Worm (Caenorhabditis elegans): ENCODE data around the gene mrps-18C.

mrps-18C gene

DNA sequence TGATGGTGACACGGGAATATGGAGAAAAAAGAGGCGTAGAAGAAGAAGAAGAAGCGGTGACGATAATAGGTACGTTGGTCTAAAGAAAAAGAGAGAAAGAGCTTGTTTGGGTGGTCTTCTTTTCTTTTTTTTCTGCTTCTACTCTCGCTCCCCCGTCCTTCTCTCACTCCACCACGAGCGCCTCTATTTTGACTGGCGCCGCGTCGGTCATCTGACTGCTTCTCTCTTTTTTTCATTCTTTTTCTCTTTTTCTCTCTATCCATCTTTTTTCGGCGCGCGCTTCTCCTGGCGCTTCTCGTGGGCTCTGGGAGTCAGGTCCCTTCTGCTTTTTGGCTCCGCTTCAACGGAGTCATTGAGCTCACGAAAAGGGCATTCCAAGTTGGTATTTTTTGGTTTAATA lies 15.0 kb downstream of the mrps-18C start:
- TF ChIP-seq hmg-4 (GFP tag; optimal IDR thresholded peaks at IDR 0.05) (no peak), ama-1 (optimal IDR thresholded peaks at IDR 0.05) (no peak), aly-1 (tag; optimal IDR thresholded peaks at IDR 0.05) (no peak), F13C5.2 (tag; optimal IDR thresholded peaks at IDR 0.05) (no peak), ceh-36 (tag; optimal IDR thresholded peaks at IDR 0.05) (no peak), tbx-11 (GFP tag; IDR thresholded peaks at IDR 0.05) (no peak)

DNA sequence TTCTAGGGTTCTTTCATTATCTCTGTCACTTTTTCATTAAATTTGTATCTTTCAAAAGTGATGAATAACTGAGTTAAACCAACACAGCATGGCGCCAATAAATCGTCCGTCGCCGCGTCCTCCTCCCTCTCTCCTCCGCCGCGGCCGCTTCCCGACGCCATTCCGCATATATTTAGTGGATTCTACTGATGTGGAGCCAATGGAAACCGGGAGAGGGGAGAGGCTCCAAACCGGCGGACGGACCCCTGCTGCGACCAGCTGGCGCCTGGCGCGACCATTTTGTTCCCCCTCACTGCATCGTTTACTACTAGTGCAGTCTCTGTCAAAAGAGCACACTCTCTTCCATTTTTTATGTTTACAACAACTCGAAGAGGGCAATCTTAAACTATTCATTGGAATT lies 15.8 kb downstream of the mrps-18C start:
- no peak for TF ChIP-seq tbx-11 (GFP tag; IDR thresholded peaks at IDR 0.05)
- no peak for TF ChIP-seq ceh-36 (tag; optimal IDR thresholded peaks at IDR 0.05)
- TF ChIP-seq ceh-13 (GFP tag; optimal IDR thresholded peaks at IDR 0.05) = no peak
- no peak for TF ChIP-seq pes-1 (GFP tag; IDR thresholded peaks at IDR 0.05)
- no peak for TF ChIP-seq sea-1 (GFP tag; conservative IDR thresholded peaks at IDR 0.05)
- TF ChIP-seq flt-1 (GFP tag; IDR thresholded peaks at IDR 0.05) = no peak
- TF ChIP-seq aly-1 (tag; optimal IDR thresholded peaks at IDR 0.05) = no peak
- TF ChIP-seq ets-7 (tag; optimal IDR thresholded peaks at IDR 0.05) = no peak
- TF ChIP-seq hnd-1 (tag; optimal IDR thresholded peaks at IDR 0.05) = no peak
- no peak for TF ChIP-seq tbx-37 (GFP tag; conservative IDR thresholded peaks at IDR 0.05)
- no peak for TF ChIP-seq B0310.2 (tag; optimal IDR thresholded peaks at IDR 0.05)
- no peak for TF ChIP-seq ama-1 (optimal IDR thresholded peaks at IDR 0.05)

DNA sequence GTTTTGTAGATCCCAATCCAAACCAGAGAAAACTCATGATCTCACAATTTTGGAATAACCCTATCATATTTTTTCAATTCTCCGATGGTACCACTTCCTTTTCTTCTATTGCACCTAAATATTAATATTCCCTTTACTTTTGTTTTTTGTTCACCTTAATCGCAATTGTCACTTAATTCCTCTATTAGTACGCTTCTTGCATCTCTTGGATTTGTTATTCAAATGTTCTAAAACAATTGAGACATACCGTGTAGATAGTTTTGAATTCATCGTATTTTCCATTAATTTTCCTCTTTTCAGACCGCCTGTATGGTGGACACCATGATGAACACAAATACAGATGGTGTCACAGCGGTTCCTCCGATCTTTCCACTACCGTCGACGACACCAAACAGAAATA lies 16.4 kb downstream of the mrps-18C start, which contains the start of gene flh-2:
flh-2 (plus strand) TSS at position 301 of the 400 bp plus-strand sequence.
- TF ChIP-seq tbx-37 (GFP tag; conservative IDR thresholded peaks at IDR 0.05) (no peak), aly-1 (tag; optimal IDR thresholded peaks at IDR 0.05) (no peak), pes-1 (GFP tag; IDR thresholded peaks at IDR 0.05) (no peak), hmg-4 (GFP tag; optimal IDR thresholded peaks at IDR 0.05) (no peak), ceh-36 (tag; optimal IDR thresholded peaks at IDR 0.05) (no peak), ama-1 (optimal IDR thresholded peaks at IDR 0.05) (no peak)

DNA sequence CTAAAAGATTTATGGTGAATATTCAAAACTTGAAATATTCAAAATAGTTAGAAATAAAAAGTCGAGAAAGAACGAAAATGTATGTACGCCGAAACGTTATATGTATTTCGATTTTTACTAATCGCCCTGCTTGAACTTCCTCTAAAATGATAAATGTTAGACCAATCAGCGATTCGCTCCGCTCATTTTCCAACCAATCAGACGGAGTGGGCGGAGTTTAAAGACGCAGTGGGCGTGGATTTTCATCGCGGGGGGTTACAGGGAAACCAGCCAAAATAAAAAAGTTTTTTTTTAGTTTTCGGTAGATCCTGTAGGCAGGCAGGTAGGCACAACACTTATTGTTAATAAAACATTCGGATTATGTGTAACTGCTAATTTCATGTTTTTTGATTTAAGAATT lies 17.6 kb downstream of the mrps-18C start:
- TF ChIP-seq F13C5.2 (tag; optimal IDR thresholded peaks at IDR 0.05) = no peak
- no peak for TF ChIP-seq scrt-1 (GFP tag; IDR thresholded peaks at IDR 0.05)
- TF ChIP-seq tra-4 (tag; optimal IDR thresholded peaks at IDR 0.05) = no peak
- no peak for TF ChIP-seq hnd-1 (tag; optimal IDR thresholded peaks at IDR 0.05)
- no peak for TF ChIP-seq flt-1 (GFP tag; IDR thresholded peaks at IDR 0.05)
- no peak for TF ChIP-seq ceh-36 (tag; optimal IDR thresholded peaks at IDR 0.05)
- TF ChIP-seq ets-7 (tag; optimal IDR thresholded peaks at IDR 0.05) = no peak
- TF ChIP-seq tbx-37 (GFP tag; conservative IDR thresholded peaks at IDR 0.05) = no peak
- TF ChIP-seq hmg-4 (GFP tag; optimal IDR thresholded peaks at IDR 0.05) = no peak
- TF ChIP-seq pes-1 (GFP tag; IDR thresholded peaks at IDR 0.05) = no peak
- no peak for TF ChIP-seq ama-1 (optimal IDR thresholded peaks at IDR 0.05)

DNA sequence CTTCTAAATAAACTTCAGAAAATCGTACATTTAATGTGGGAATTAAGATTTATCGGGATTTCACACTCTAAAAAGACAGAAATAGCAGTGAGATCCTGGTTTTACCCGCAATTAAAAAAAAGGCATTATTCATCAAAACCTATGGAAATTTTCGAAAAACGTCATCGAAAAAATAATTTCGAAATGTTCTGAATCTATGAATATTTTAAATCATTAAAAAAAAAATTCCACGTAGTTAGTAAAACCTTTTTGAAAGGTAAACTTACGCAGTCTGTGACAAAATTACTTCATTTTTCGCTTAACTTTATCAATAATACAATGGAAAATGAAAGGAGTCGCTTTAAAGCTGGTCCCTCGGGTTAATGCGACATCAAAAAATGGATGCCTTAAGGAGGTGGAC lies 21.2 kb downstream of the mrps-18C start, which contains the start of gene C26E6.1:
C26E6.1 (plus strand) TSS at position 301 of the 400 bp plus-strand sequence.
- TF ChIP-seq tbx-37 (GFP tag; conservative IDR thresholded peaks at IDR 0.05) = no peak
- no peak for TF ChIP-seq ama-1 (optimal IDR thresholded peaks at IDR 0.05)
- no peak for TF ChIP-seq ceh-36 (tag; optimal IDR thresholded peaks at IDR 0.05)
- TF ChIP-seq tra-4 (tag; optimal IDR thresholded peaks at IDR 0.05) = no peak
- TF ChIP-seq hmg-4 (GFP tag; optimal IDR thresholded peaks at IDR 0.05) = no peak
- no peak for TF ChIP-seq aly-1 (tag; optimal IDR thresholded peaks at IDR 0.05)
- no peak for TF ChIP-seq ceh-13 (GFP tag; optimal IDR thresholded peaks at IDR 0.05)
- no peak for TF ChIP-seq pes-1 (GFP tag; IDR thresholded peaks at IDR 0.05)
- no peak for TF ChIP-seq ets-7 (tag; optimal IDR thresholded peaks at IDR 0.05)
- no peak for TF ChIP-seq tbx-11 (GFP tag; IDR thresholded peaks at IDR 0.05)
- TF ChIP-seq hmbx-1 (tag; optimal IDR thresholded peaks at IDR 0.05) = no peak
- no peak for TF ChIP-seq flt-1 (GFP tag; IDR thresholded peaks at IDR 0.05)
- no peak for TF ChIP-seq sea-1 (GFP tag; conservative IDR thresholded peaks at IDR 0.05)
- TF ChIP-seq F13C5.2 (tag; optimal IDR thresholded peaks at IDR 0.05) = no peak
- TF ChIP-seq hnd-1 (tag; optimal IDR thresholded peaks at IDR 0.05) = no peak
- no peak for TF ChIP-seq B0310.2 (tag; optimal IDR thresholded peaks at IDR 0.05)
- TF ChIP-seq scrt-1 (GFP tag; IDR thresholded peaks at IDR 0.05) = no peak

DNA sequence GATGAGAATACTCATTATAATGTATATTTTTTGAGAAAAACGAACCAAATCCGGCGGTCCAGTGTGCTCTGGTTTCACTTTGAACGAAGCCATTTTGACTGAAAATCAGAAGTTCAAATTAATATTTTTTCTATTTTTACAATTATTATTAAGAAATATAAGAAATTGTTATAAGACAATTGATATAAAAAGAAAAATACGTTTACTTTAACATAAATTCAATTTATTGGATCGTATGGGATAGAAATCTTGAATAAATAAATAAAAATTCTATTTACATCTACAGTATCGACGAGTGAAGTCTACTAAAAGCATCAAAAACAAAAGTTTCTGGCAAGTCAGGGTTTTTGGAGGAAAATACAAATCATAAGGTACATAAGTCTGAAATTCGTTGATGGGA lies 24.8 kb downstream of the mrps-18C start, which contains the start of gene C27F2.4:
C27F2.4 (minus strand) TSS at position 101 of the 400 bp plus-strand sequence.
- TF ChIP-seq hnd-1 (tag; optimal IDR thresholded peaks at IDR 0.05) (no peak), tbx-37 (GFP tag; conservative IDR thresholded peaks at IDR 0.05) (no peak), hmbx-1 (tag; optimal IDR thresholded peaks at IDR 0.05) (no peak), tbx-11 (GFP tag; IDR thresholded peaks at IDR 0.05) (no peak), B0310.2 (tag; optimal IDR thresholded peaks at IDR 0.05) (no peak), tra-4 (tag; optimal IDR thresholded peaks at IDR 0.05) (no peak), ceh-13 (GFP tag; optimal IDR thresholded peaks at IDR 0.05) (no peak), ceh-36 (tag; optimal IDR thresholded peaks at IDR 0.05) (no peak), flt-1 (GFP tag; IDR thresholded peaks at IDR 0.05) (no peak), aly-1 (tag; optimal IDR thresholded peaks at IDR 0.05) (no peak), ets-7 (tag; optimal IDR thresholded peaks at IDR 0.05) (no peak), scrt-1 (GFP tag; IDR thresholded peaks at IDR 0.05) (no peak), pes-1 (GFP tag; IDR thresholded peaks at IDR 0.05) (no peak), ama-1 (optimal IDR thresholded peaks at IDR 0.05) (no peak), sea-1 (GFP tag; conservative IDR thresholded peaks at IDR 0.05) (no peak), F13C5.2 (tag; optimal IDR thresholded peaks at IDR 0.05) (no peak), hmg-4 (GFP tag; optimal IDR thresholded peaks at IDR 0.05) (no peak)

DNA sequence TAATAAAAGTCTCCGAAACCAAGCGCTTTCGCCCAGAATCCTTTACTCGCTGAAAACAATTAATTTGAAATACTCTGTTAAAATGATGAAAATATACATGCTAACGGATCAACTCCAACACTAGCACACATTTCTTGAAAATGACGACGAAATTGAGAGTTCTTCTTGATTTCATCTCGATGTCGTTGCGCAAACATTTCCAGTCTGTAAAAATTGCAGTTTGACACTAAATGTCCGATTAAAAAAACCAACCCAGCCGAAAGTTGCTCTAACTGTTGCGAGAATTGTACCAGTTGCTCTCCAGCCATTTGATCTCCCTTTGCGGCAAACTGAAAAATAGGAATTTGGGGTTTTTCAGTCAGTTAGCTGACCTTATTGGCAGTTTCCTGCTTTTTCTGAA lies 25.9 kb downstream of the mrps-18C start:
- no peak for TF ChIP-seq ets-7 (tag; optimal IDR thresholded peaks at IDR 0.05)
- TF ChIP-seq tbx-37 (GFP tag; conservative IDR thresholded peaks at IDR 0.05) = no peak
- TF ChIP-seq tbx-11 (GFP tag; IDR thresholded peaks at IDR 0.05) = no peak
- TF ChIP-seq pes-1 (GFP tag; IDR thresholded peaks at IDR 0.05) = no peak
- TF ChIP-seq hnd-1 (tag; optimal IDR thresholded peaks at IDR 0.05) = no peak
- TF ChIP-seq ceh-36 (tag; optimal IDR thresholded peaks at IDR 0.05) = no peak
- no peak for TF ChIP-seq hmbx-1 (tag; optimal IDR thresholded peaks at IDR 0.05)
- TF ChIP-seq scrt-1 (GFP tag; IDR thresholded peaks at IDR 0.05) = no peak
- TF ChIP-seq tra-4 (tag; optimal IDR thresholded peaks at IDR 0.05) = no peak
- TF ChIP-seq ceh-13 (GFP tag; optimal IDR thresholded peaks at IDR 0.05) = no peak
- TF ChIP-seq hmg-4 (GFP tag; optimal IDR thresholded peaks at IDR 0.05) = no peak
- TF ChIP-seq F13C5.2 (tag; optimal IDR thresholded peaks at IDR 0.05) = no peak
- no peak for TF ChIP-seq ama-1 (optimal IDR thresholded peaks at IDR 0.05)
- no peak for TF ChIP-seq sea-1 (GFP tag; conservative IDR thresholded peaks at IDR 0.05)
- no peak for TF ChIP-seq aly-1 (tag; optimal IDR thresholded peaks at IDR 0.05)
- TF ChIP-seq B0310.2 (tag; optimal IDR thresholded peaks at IDR 0.05) = no peak
- no peak for TF ChIP-seq flt-1 (GFP tag; IDR thresholded peaks at IDR 0.05)

Measured in whole organism, early embryonic.